Worm (Caenorhabditis elegans): ENCODE results near the gene abu-7.

abu-7 gene

ce11 chrV:5126793-5127192 lies 37.8 kb downstream of the abu-7 start, which contains the start of gene F14F9.5:
TSS of gene F14F9.5 (plus strand) at chrV:5127093.
- TF ChIP-seq ZK546.5 (tag; optimal IDR thresholded peaks at IDR 0.05) = no peak
- TF ChIP-seq aly-2 (tag; optimal IDR thresholded peaks at IDR 0.05) = no peak
- no peak for TF ChIP-seq tbx-2 (tag; optimal IDR thresholded peaks at IDR 0.05)
- no peak for TF ChIP-seq hmg-11 (tag; optimal IDR thresholded peaks at IDR 0.05)
- no peak for TF ChIP-seq unc-62 (GFP tag; optimal IDR thresholded peaks at IDR 0.05)
- TF ChIP-seq daf-12 (tag; optimal IDR thresholded peaks at IDR 0.05) = no peak
- TF ChIP-seq nhr-12 (tag; optimal IDR thresholded peaks at IDR 0.05) = no peak
- TF ChIP-seq nhr-43 (tag; optimal IDR thresholded peaks at IDR 0.05; ENCODE audit: poor library complexity, severe bottlenecking) = no peak
- TF ChIP-seq mdl-1 (tag; optimal IDR thresholded peaks at IDR 0.05) = no peak
- no peak for TF ChIP-seq ama-1 (optimal IDR thresholded peaks at IDR 0.05)
- no peak for TF ChIP-seq egl-27 (tag; optimal IDR thresholded peaks at IDR 0.05)
- TF ChIP-seq ztf-4 (tag; optimal IDR thresholded peaks at IDR 0.05) = no peak
- no peak for TF ChIP-seq nhr-25 (tag; optimal IDR thresholded peaks at IDR 0.05)

DNA sequence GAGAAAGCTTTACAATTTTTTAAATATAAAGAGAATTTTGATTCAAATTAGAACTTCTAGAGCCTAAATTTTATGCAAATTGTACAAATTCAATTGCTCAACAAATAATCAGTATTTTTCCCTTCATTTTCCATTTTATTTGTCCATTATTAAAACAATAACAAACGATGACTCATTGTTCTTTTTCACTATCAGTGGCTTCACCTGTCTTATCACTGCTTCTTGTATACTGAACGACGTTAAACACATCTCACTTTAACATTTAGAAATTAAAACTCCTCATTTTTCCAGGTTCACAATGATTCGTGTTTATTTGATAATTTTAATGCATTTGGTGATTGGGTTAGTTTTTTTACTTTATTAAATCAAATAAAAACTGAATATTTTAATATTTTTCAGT lies 44.9 kb downstream of the abu-7 start, which contains the start of gene sid-1:
Gene sid-1, plus strand, starts transcription at position 292 of the 400 bp plus-strand sequence.
- TF ChIP-seq fkh-2 (tag; optimal IDR thresholded peaks at IDR 0.05) (no peak), nhr-43 (tag; optimal IDR thresholded peaks at IDR 0.05; ENCODE audit: poor library complexity, severe bottlenecking) (no peak), skn-1 (tag; optimal IDR thresholded peaks at IDR 0.05) (no peak), ZK546.5 (tag; optimal IDR thresholded peaks at IDR 0.05) (no peak), nhr-28 (tag; optimal IDR thresholded peaks at IDR 0.05) (no peak), elt-2 (tag; optimal IDR thresholded peaks at IDR 0.05) (peak; percentile 76), zag-1 (tag; optimal IDR thresholded peaks at IDR 0.05) (no peak), R02D3.7 (tag; optimal IDR thresholded peaks at IDR 0.05) (no peak), ama-1 (optimal IDR thresholded peaks at IDR 0.05) (no peak), pha-4 (tag; optimal IDR thresholded peaks at IDR 0.05) (peak; percentile 27), pqm-1 (tag; optimal IDR thresholded peaks at IDR 0.05) (peak; percentile 23), nhr-76 (tag; optimal IDR thresholded peaks at IDR 0.05) (no peak), sea-2 (GFP tag; optimal IDR thresholded peaks at IDR 0.05) (no peak), egl-5 (tag; optimal IDR thresholded peaks at IDR 0.05) (no peak), fos-1 (tag; optimal IDR thresholded peaks at IDR 0.05) (no peak), jun-1 (tag; optimal IDR thresholded peaks at IDR 0.05) (no peak), lsy-12 (tag; optimal IDR thresholded peaks at IDR 0.05) (no peak)

DNA sequence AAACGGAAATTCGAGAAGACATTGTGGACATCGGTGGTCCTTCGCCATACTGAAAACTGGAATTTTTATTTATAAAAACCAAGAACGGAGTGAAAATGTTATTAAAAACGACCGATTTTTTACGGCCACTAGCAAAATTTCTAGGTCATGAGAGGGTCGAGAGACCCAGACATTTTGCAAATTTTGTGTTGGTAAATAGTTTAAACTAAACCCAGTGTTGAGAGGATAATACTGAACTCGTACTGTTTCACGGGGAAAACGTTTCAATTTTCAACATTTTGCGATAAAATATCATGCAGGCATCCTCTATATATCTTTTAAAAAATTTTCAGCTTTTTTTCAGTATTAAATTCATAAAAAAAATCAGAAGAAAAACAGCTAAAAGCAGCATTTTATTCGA lies 45.5 kb downstream of the abu-7 start, which contains the start of gene C04F5.9:
Gene C04F5.9, minus strand, starts transcription at position 101 of the 400 bp plus-strand sequence.
- TF ChIP-seq hmg-11 (tag; optimal IDR thresholded peaks at IDR 0.05) = no peak
- no peak for TF ChIP-seq nhr-43 (tag; optimal IDR thresholded peaks at IDR 0.05; ENCODE audit: poor library complexity, severe bottlenecking)
- no peak for TF ChIP-seq ceh-9 (tag; optimal IDR thresholded peaks at IDR 0.05)

ce11 chrV:5113654-5114053 lies 50.9 kb downstream of the abu-7 start, which contains the start of gene C04F5.8:
TSS of gene C04F5.8 (minus strand) at chrV:5113754.
- TF ChIP-seq ceh-28 (tag; optimal IDR thresholded peaks at IDR 0.05) = no peak
- TF ChIP-seq nhr-43 (tag; optimal IDR thresholded peaks at IDR 0.05; ENCODE audit: poor library complexity, severe bottlenecking) = no peak
